Worm (Caenorhabditis elegans): Measurements from ENCODE around the gene ccf-1.

The ccf-1 gene

DNA sequence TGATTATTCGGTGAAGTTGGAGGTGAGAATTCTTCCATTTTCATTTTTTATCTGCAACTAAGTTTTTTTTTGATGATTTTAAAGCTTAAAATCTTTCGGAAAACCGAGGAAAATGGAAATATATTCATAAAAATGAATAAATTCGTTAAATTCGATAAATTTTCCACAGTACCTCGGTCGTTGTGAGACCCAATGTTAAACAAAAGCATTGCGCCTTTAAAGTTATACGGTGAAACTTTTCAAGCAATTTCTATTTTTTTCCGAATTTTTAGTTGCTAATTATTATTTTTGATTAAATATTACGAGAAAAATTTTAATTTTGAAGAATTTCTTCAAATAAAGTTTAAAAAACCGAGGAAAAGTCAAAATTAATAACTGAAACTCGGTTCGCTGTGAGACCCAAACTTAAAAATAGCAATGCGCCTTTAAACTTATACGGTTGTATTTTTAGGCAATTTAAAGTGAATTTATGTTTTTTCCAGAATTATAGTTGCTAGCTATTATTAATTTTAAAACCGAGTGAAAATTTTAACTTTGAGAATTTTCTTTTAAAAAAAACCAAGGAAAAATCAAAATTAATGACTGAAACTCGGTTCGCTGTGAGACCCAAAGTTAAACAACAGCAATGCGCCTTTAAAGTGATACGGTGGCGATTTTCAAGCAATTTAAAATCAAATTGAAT is 50.7 kb downstream of the ccf-1 start, which contains the start of gene taf-12:
Gene taf-12, minus strand, starts transcription at position 51 of the 682 bp plus-strand sequence.
- no peak for TF ChIP-seq lin-15B (tag; optimal IDR thresholded peaks at IDR 0.05)
- no peak for TF ChIP-seq sea-2 (GFP tag; optimal IDR thresholded peaks at IDR 0.05)
- no peak for TF ChIP-seq nhr-77 (tag; optimal IDR thresholded peaks at IDR 0.05)
- TF ChIP-seq nhr-43 (tag; optimal IDR thresholded peaks at IDR 0.05; ENCODE audit: poor library complexity, severe bottlenecking) = no peak
- no peak for TF ChIP-seq ceh-9 (tag; optimal IDR thresholded peaks at IDR 0.05)
- TF ChIP-seq fkh-2 (tag; optimal IDR thresholded peaks at IDR 0.05) = no peak
- TF ChIP-seq lsy-12 (tag; optimal IDR thresholded peaks at IDR 0.05) = no peak

Measured in whole organism, L3 larva.